Fruit fly (Drosophila melanogaster) whole organism, embryonic: ENCODE results near the gene CG12289.

Source experiments
- Awh ChIP-seq: fragments of 200-800 bp; sonication (Bioruptor generic); IDR thresholded peaks from 2 replicates; pipeline ENCODE4, ENCODE4 v1.3.6; 2022; ENCODE audit warnings: missing biosample characterization, missing genetic modification characterization
- B-H2 ChIP-seq: fragments of 200-800 bp; sonication (Bioruptor generic); optimal IDR thresholded peaks from 2 replicates; lab custom pipeline; 2018; ENCODE audit warnings: missing biosample characterization, mild to moderate bottlenecking, missing genetic modification characterization
- CG11456 ChIP-seq: fragments of 200-800 bp; sonication (Bioruptor generic); IDR thresholded peaks from 3 replicates; pipeline ENCODE4 v1.3.6; 2022; ENCODE audit warnings: missing biosample characterization, missing genetic modification characterization
- CG11504 ChIP-seq: fragments of 200-800 bp; sonication (Bioruptor generic); optimal IDR thresholded peaks from 3 replicates; lab custom pipeline; 2019; ENCODE audit warnings: missing biosample characterization, mild to moderate bottlenecking, missing genetic modification characterization, moderate library complexity
- CG12299 ChIP-seq: fragments of 200-800 bp; sonication (Bioruptor generic); optimal IDR thresholded peaks from 2 replicates; lab custom pipeline; 2018; ENCODE audit warnings: missing biosample characterization, mild to moderate bottlenecking, missing genetic modification characterization
- CG12659 ChIP-seq: fragments of 200-800 bp; sonication (Bioruptor generic); optimal IDR thresholded peaks from 3 replicates; lab custom pipeline; 2017; ENCODE audit warnings: mild to moderate bottlenecking, missing biosample characterization, missing genetic modification reagents, missing genetic modification characterization
- CG12942 ChIP-seq: fragments of 200-800 bp; sonication (Bioruptor generic); optimal IDR thresholded peaks from 3 replicates; lab custom pipeline; 2016; ENCODE audit warnings: missing biosample characterization, missing genetic modification characterization
- CG13296 ChIP-seq: fragments of 200-800 bp; sonication (Bioruptor generic); optimal IDR thresholded peaks from 3 replicates; lab custom pipeline; 2018; ENCODE audit warnings: missing biosample characterization, mild to moderate bottlenecking, missing genetic modification characterization
- CG14014 ChIP-seq: fragments of 200-800 bp; sonication (Bioruptor generic); IDR thresholded peaks from 2 replicates; pipeline ENCODE4 v1.3.6; 2022; ENCODE audit warnings: missing biosample characterization, missing genetic modification characterization
- CG14441 ChIP-seq: fragments of 200-800 bp; sonication (Bioruptor generic); IDR thresholded peaks from 2 replicates; pipeline ENCODE4 v1.3.6; 2022; ENCODE audit warnings: missing biosample characterization, missing genetic modification characterization
- CG14667 ChIP-seq: fragments of 200-800 bp; sonication (Bioruptor generic); IDR thresholded peaks from 2 replicates; pipeline ENCODE4 v1.3.6; 2022; ENCODE audit warnings: missing biosample characterization, missing genetic modification characterization
- CG15479 ChIP-seq: fragments of 200-800 bp; sonication (Bioruptor generic); optimal IDR thresholded peaks from 3 replicates; lab custom pipeline; 2019; ENCODE audit warnings: missing biosample characterization, mild to moderate bottlenecking, missing genetic modification characterization, moderate library complexity
- CG15514 ChIP-seq: fragments of 200-800 bp; sonication (Bioruptor generic); optimal IDR thresholded peaks from 3 replicates; lab custom pipeline; 2017; ENCODE audit warnings: missing biosample characterization, missing genetic modification characterization, mild to moderate bottlenecking, moderate library complexity, missing genetic modification reagents
- CG15601 ChIP-seq: fragments of 200-800 bp; sonication (Bioruptor generic); optimal IDR thresholded peaks from 3 replicates; lab custom pipeline; 2019; ENCODE audit warnings: missing biosample characterization, mild to moderate bottlenecking, missing genetic modification characterization, moderate library complexity
- CG1603 ChIP-seq: fragments of 200-800 bp; sonication (Bioruptor generic); optimal IDR thresholded peaks from 2 replicates; lab custom pipeline; 2019; ENCODE audit warnings: missing biosample characterization, mild to moderate bottlenecking, missing genetic modification characterization, moderate library complexity
- CG1647 ChIP-seq: fragments of 200-800 bp; sonication (Bioruptor generic); optimal IDR thresholded peaks from 3 replicates; lab custom pipeline; 2016; ENCODE audit warnings: missing biosample characterization, missing genetic modification characterization
- CG2199 ChIP-seq: fragments of 200-800 bp; sonication (Bioruptor generic); IDR thresholded peaks from 3 replicates; pipeline ENCODE4 v1.3.6; 2022; ENCODE audit warnings: missing biosample characterization, missing genetic modification characterization
- CG30403 ChIP-seq: fragments of 200-800 bp; sonication (Bioruptor generic); optimal IDR thresholded peaks from 3 replicates; lab custom pipeline; 2016; ENCODE audit warnings: missing biosample characterization, missing genetic modification characterization
- CG33557 ChIP-seq: fragments of 200-800 bp; sonication (Bioruptor generic); optimal IDR thresholded peaks from 2 replicates; lab custom pipeline; 2019; ENCODE audit warnings: missing biosample characterization, mild to moderate bottlenecking, missing genetic modification characterization, moderate library complexity
- CG3407 ChIP-seq: fragments of 200-800 bp; sonication (Bioruptor generic); optimal IDR thresholded peaks from 2 replicates; lab custom pipeline; 2018; ENCODE audit warnings: missing biosample characterization, mild to moderate bottlenecking, missing genetic modification characterization
- CG3838 ChIP-seq: fragments of 200-800 bp; sonication (Bioruptor generic); optimal IDR thresholded peaks from 3 replicates; lab custom pipeline; 2016; ENCODE audit warnings: missing biosample characterization, missing genetic modification characterization
- CG6175 ChIP-seq: fragments of 200-800 bp; sonication (Bioruptor generic); IDR thresholded peaks from 3 replicates; pipeline ENCODE4 v1.3.6; 2022; ENCODE audit warnings: missing biosample characterization, missing genetic modification characterization
- CG7839 ChIP-seq: fragments of 200-800 bp; sonication (Bioruptor generic); optimal IDR thresholded peaks from 3 replicates; lab custom pipeline; 2018; ENCODE audit warnings: missing biosample characterization, mild to moderate bottlenecking, missing genetic modification characterization, moderate library complexity
- CG8944 ChIP-seq: fragments of 200-800 bp; sonication (Bioruptor generic); optimal IDR thresholded peaks from 3 replicates; lab custom pipeline; 2016; ENCODE audit warnings: missing biosample characterization, missing genetic modification characterization
- CG9817 ChIP-seq: fragments of 200-800 bp; sonication (Bioruptor generic); optimal IDR thresholded peaks from 2 replicates; lab custom pipeline; 2018; ENCODE audit warnings: missing biosample characterization, mild to moderate bottlenecking, missing genetic modification characterization, moderate library complexity
- CkIIα-i1 ChIP-seq: fragments of 200-800 bp; sonication (Bioruptor generic); IDR thresholded peaks from 2 replicates; pipeline ENCODE4 v1.3.6; 2022; ENCODE audit warnings: missing biosample characterization, missing genetic modification characterization
- Hmr ChIP-seq: fragments of 200-800 bp; sonication (Bioruptor generic); optimal IDR thresholded peaks from 3 replicates; lab custom pipeline; 2017; ENCODE audit warnings: mild to moderate bottlenecking, missing biosample characterization, missing genetic modification reagents, missing genetic modification characterization
- Hr39 ChIP-seq: fragments of >200 bp; optimal IDR thresholded peaks from 2 replicates; lab custom pipeline; 2017
- Max ChIP-seq: fragments of 200-800 bp; sonication (Bioruptor generic); optimal IDR thresholded peaks from 2 replicates; lab custom pipeline; 2016; ENCODE audit warnings: missing biosample characterization, mild to moderate bottlenecking, missing genetic modification characterization
- PHDP ChIP-seq: fragments of 200-800 bp; sonication (Bioruptor generic); optimal IDR thresholded peaks from 3 replicates; lab custom pipeline; 2018; ENCODE audit warnings: missing biosample characterization, mild to moderate bottlenecking, missing genetic modification characterization, moderate library complexity
- Ptx1 ChIP-seq: fragments of 200-800 bp; sonication (Bioruptor generic); IDR thresholded peaks from 2 replicates; pipeline ENCODE4 v1.3.6; 2022; ENCODE audit warnings: missing biosample characterization, missing genetic modification characterization
- Sox102F ChIP-seq: fragments of 200-800 bp; sonication (Bioruptor generic); optimal IDR thresholded peaks from 2 replicates; lab custom pipeline; 2018; ENCODE audit warnings: missing biosample characterization, mild to moderate bottlenecking, missing genetic modification characterization, moderate library complexity
- Xbp1 ChIP-seq: fragments of 200-800 bp; sonication (Bioruptor generic); optimal IDR thresholded peaks from 3 replicates; lab custom pipeline; 2016; ENCODE audit warnings: missing biosample characterization, mild to moderate bottlenecking, missing genetic modification characterization
- YL-1 ChIP-seq: fragments of 200-800 bp; sonication (Bioruptor generic); optimal IDR thresholded peaks from 3 replicates; lab custom pipeline; 2017; ENCODE audit warnings: missing biosample characterization, mild to moderate bottlenecking, missing genetic modification characterization
- al ChIP-seq: fragments of 200-800 bp; sonication (Bioruptor generic); IDR thresholded peaks from 2 replicates; pipeline ENCODE4 v1.3.6; 2022; ENCODE audit warnings: missing biosample characterization, missing genetic modification characterization
- bcd ChIP-seq: fragments of 200-800 bp; sonication (Bioruptor generic); optimal IDR thresholded peaks from 2 replicates; lab custom pipeline; 2017; ENCODE audit warnings: missing biosample characterization, mild to moderate bottlenecking, missing genetic modification characterization
- bigmax ChIP-seq: fragments of 200-800 bp; sonication (Bioruptor generic); optimal IDR thresholded peaks from 2 replicates; lab custom pipeline; 2018; ENCODE audit warnings: missing biosample characterization, mild to moderate bottlenecking, missing genetic modification characterization
- btn ChIP-seq: fragments of 200-800 bp; sonication (Bioruptor generic); optimal IDR thresholded peaks from 2 replicates; lab custom pipeline; 2016; ENCODE audit warnings: missing biosample characterization, missing genetic modification characterization
- cg ChIP-seq: fragments of 200-800 bp; sonication (Bioruptor generic); optimal IDR thresholded peaks from 3 replicates; lab custom pipeline; 2019; ENCODE audit warnings: missing biosample characterization, mild to moderate bottlenecking, missing genetic modification characterization, moderate library complexity
- corto ChIP-seq: fragments of 200-800 bp; sonication (Bioruptor generic); optimal IDR thresholded peaks from 2 replicates; lab custom pipeline; 2016; ENCODE audit warnings: missing biosample characterization, mild to moderate bottlenecking, missing genetic modification characterization, moderate library complexity
- en ChIP-seq: fragments of 200-800 bp; sonication (Bioruptor generic); optimal IDR thresholded peaks from 2 replicates; lab custom pipeline; 2016; ENCODE audit warnings: missing biosample characterization, missing genetic modification characterization
- esg ChIP-seq: fragments of 200-800 bp; sonication (Bioruptor generic); conservative IDR thresholded peaks from 2 replicates; pipeline ENCODE4 v1.3.6; 2022; ENCODE audit warnings: missing biosample characterization, missing genetic modification characterization
- exex ChIP-seq: fragments of 200-800 bp; sonication (Bioruptor generic); optimal IDR thresholded peaks from 4 replicates; lab custom pipeline; 2018; ENCODE audit warnings: missing biosample characterization, mild to moderate bottlenecking, missing genetic modification characterization, moderate library complexity
- eyg ChIP-seq: fragments of 200-800 bp; sonication (Bioruptor generic); optimal IDR thresholded peaks from 3 replicates; lab custom pipeline; 2016; ENCODE audit warnings: missing biosample characterization, missing genetic modification characterization
- kay ChIP-seq: fragments of 200-800 bp; sonication (Bioruptor generic); optimal IDR thresholded peaks from 2 replicates; lab custom pipeline; 2016; ENCODE audit warnings: missing biosample characterization, missing genetic modification characterization
- kni ChIP-seq: fragments of 200-800 bp; sonication (Bioruptor generic); optimal IDR thresholded peaks from 3 replicates; lab custom pipeline; 2017; ENCODE audit warnings: mild to moderate bottlenecking, missing biosample characterization, missing genetic modification reagents, missing genetic modification characterization
- maf-S ChIP-seq: fragments of 200-800 bp; sonication (Bioruptor generic); optimal IDR thresholded peaks from 2 replicates; lab custom pipeline; 2016; ENCODE audit warnings: missing biosample characterization, missing genetic modification characterization
- odd ChIP-seq: fragments of 200-800 bp; sonication (Bioruptor generic); optimal IDR thresholded peaks from 2 replicates; lab custom pipeline; 2017; ENCODE audit warnings: missing biosample characterization, mild to moderate bottlenecking, missing genetic modification characterization
- org-1 ChIP-seq: fragments of 200-800 bp; sonication (Bioruptor generic); optimal IDR thresholded peaks from 2 replicates; lab custom pipeline; 2017; ENCODE audit warnings: missing biosample characterization, missing genetic modification characterization
- tap ChIP-seq: fragments of 200-800 bp; optimal IDR thresholded peaks from 3 replicates; lab custom pipeline; 2019; ENCODE audit warnings: missing biosample characterization, mild to moderate bottlenecking, missing genetic modification characterization, moderate library complexity
- tna ChIP-seq: fragments of 200-800 bp; sonication (Bioruptor generic); IDR thresholded peaks from 2 replicates; pipeline ENCODE4 v1.3.6; 2022; ENCODE audit warnings: missing biosample characterization, missing genetic modification characterization; ENCODE audit not compliant: partially characterized antibody
- zfh1 ChIP-seq: fragments of 200-800 bp; sonication (Bioruptor generic); IDR thresholded peaks from 3 replicates; pipeline ENCODE4 v1.3.6; 2022; ENCODE audit warnings: missing biosample characterization, missing genetic modification characterization

The CG12289 gene

DNA sequence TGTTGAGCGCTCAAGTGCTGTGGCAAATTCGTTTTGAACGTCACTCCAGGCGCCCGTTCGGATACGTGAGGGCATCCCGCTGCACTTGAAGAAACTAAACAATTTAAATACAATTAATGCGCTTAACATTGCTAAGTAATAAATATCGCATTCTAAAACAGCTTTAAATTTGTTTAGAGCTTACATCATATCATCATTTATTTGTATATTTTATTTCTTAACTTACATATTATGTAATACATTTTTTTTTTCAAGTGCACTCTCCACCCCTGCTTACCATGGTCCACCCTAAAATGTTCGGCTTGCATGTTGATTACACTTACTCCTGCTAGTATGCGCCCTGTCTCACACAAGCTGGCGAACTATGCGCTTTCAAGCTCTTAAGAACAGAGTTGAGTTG is 42.9 kb downstream of the CG12289 start (continued):
- TF ChIP-seq CG3407 (GFP tag; lab: Kevin White, UChicago) (peak; percentile 67), zfh1 (GFP tag; lab: Robert Waterston, UW) (peak; percentile 91), PHDP (tag; lab: Kevin White, UChicago) (peak; percentile 73), CG12942 (GFP tag; lab: Kevin White, UChicago) (peak; percentile 36), CkIIα-i1 (GFP tag; lab: Robert Waterston, UW) (no peak), Hmr (peak; percentile 36), CG14667 (peak; percentile 68), cg (GFP tag; lab: Kevin White, UChicago) (no peak), Ptx1 (GFP tag; lab: Robert Waterston, UW) (peak; percentile 63), CG15601 (tag; lab: Kevin White, UChicago) (peak; percentile 70), CG8944 (no peak), CG1603 (tag; lab: Kevin White, UChicago) (peak; percentile 76), CG1647 (GFP tag; lab: Kevin White, UChicago) (no peak), btn (GFP tag; lab: Kevin White, UChicago) (no peak), CG6175 (GFP tag; lab: Robert Waterston, UW) (no peak), CG7839 (tag; lab: Kevin White, UChicago) (peak; percentile 44), Xbp1 (GFP tag; lab: Kevin White, UChicago) (peak; percentile 68), CG9817 (tag; lab: Kevin White, UChicago) (peak; percentile 36), YL-1 (no peak), B-H2 (GFP tag; lab: Kevin White, UChicago) (no peak), CG11456 (no peak), odd (GFP tag; lab: Kevin White, UChicago) (peak; percentile 21), CG12299 (tag; lab: Kevin White, UChicago) (no peak), CG15479 (GFP tag; lab: Kevin White, UChicago) (no peak), org-1 (GFP tag; lab: Kevin White, UChicago) (peak; percentile 42), kni (GFP tag; lab: Kevin White, UChicago) (no peak), CG14441 (GFP tag; lab: Robert Waterston, UW) (peak; percentile 68), maf-S (no peak), en (no peak), CG3838 (GFP tag; lab: Kevin White, UChicago) (no peak), CG14014 (0 out of 2 replicates have a peak, but pooled peaks have one; percentile 39), Max (peak; percentile 42), CG33557 (GFP tag; lab: Kevin White, UChicago) (peak; percentile 76), CG13296 (no peak), CG30403 (peak; percentile 76), eyg (GFP tag; lab: Kevin White, UChicago) (no peak), kay (GFP tag; lab: Kevin White, UChicago) (peak; percentile 56), Hr39 (lab: Kevin White, UChicago) (no peak), CG2199 (no peak), CG11504 (tag; lab: Kevin White, UChicago) (peak; percentile 82), Awh (peak; percentile 60), Sox102F (peak; percentile 74), exex (tag; lab: Kevin White, UChicago) (no peak), tap (tag; lab: Kevin White, UChicago) (peak; percentile 54), esg (GFP tag; lab: Robert Waterston, UW) (peak; percentile 62), al (no peak), CG15514 (no peak), bigmax (GFP tag; lab: Kevin White, UChicago) (no peak), tna (no peak), corto (GFP tag; lab: Kevin White, UChicago) (peak; percentile 14), CG12659 (GFP tag; lab: Kevin White, UChicago) (peak; percentile 54), bcd (peak; percentile 65)
